Worm (Caenorhabditis elegans) whole organism, L2 larva: ENCODE results near the gene gvd-1.
A peak's percentile ranks its signal among the peaks of the same experiment; 100 is the strongest.

Source experiments
- C34F6.9 ChIP-seq: fragments of 150-350 bp; optimal IDR thresholded peaks from 2 replicates; lab custom pipeline; 2014; ENCODE audit warnings: missing biosample characterization, missing genetic modification characterization
- F13H6.1 ChIP-seq: sonication (generic microtip); optimal IDR thresholded peaks from 2 replicates; lab custom pipeline; 2016; ENCODE audit warnings: missing genetic modification characterization, missing compliant biosample characterization
- R02D3.7 ChIP-seq: fragments of 150-350 bp; optimal IDR thresholded peaks from 2 replicates; lab custom pipeline; 2014; ENCODE audit warnings: missing biosample characterization, missing genetic modification characterization
- ZK546.5 ChIP-seq: sonication (generic microtip); optimal IDR thresholded peaks from 2 replicates; lab custom pipeline; 2017; ENCODE audit warnings: missing biosample characterization, missing genetic modification characterization
- ceh-16 ChIP-seq: fragments of 150-350 bp; optimal IDR thresholded peaks from 2 replicates; lab custom pipeline; 2014; ENCODE audit warnings: missing biosample characterization, missing genetic modification characterization
- ceh-82 ChIP-seq: fragments of 150-350 bp; optimal IDR thresholded peaks from 2 replicates; lab custom pipeline; 2014; ENCODE audit warnings: missing biosample characterization, missing genetic modification characterization
- crh-2 ChIP-seq: sonication (generic microtip); optimal IDR thresholded peaks from 2 replicates; lab custom pipeline; 2017; ENCODE audit warnings: missing biosample characterization, missing genetic modification characterization
- egl-27 ChIP-seq: sonication (generic microtip); optimal IDR thresholded peaks from 3 replicates; lab custom pipeline; 2017; ENCODE audit warnings: missing biosample characterization, missing genetic modification reagents, missing genetic modification characterization
- fos-1 ChIP-seq: fragments of 150-350 bp; optimal IDR thresholded peaks from 2 replicates; lab custom pipeline; 2014; ENCODE audit warnings: missing biosample characterization, missing genetic modification characterization
- gmeb-1 ChIP-seq: fragments of 150-350 bp; optimal IDR thresholded peaks from 2 replicates; lab custom pipeline; 2014; ENCODE audit warnings: missing biosample characterization, missing genetic modification characterization
- lin-11 ChIP-seq: fragments of 150-350 bp; sonication (generic microtip); optimal IDR thresholded peaks from 2 replicates; lab custom pipeline; 2014; ENCODE audit warnings: missing biosample characterization, missing genetic modification characterization, inconsistent platforms, mixed read lengths
- lin-13 ChIP-seq: fragments of 150-350 bp; optimal IDR thresholded peaks from 2 replicates; lab custom pipeline; 2014; ENCODE audit warnings: missing biosample characterization, missing genetic modification reagents, missing genetic modification characterization
- lin-39 ChIP-seq: fragments of 150-350 bp; optimal IDR thresholded peaks from 2 replicates; lab custom pipeline; 2014; ENCODE audit warnings: missing biosample characterization, missing genetic modification reagents, missing genetic modification characterization
- lsy-2 ChIP-seq, 2 experiments: fragments of 150-350 bp in 1 of 2; sonication (generic microtip) in 1 of 2; optimal IDR thresholded peaks; 2 replicates each; lab custom pipeline; 2014 to 2017; ENCODE audit warnings: missing biosample characterization in 2 of 2, missing genetic modification characterization in 2 of 2
- mbf-1 ChIP-seq: sonication (generic microtip); optimal IDR thresholded peaks from 2 replicates; lab custom pipeline; 2017; ENCODE audit warnings: missing biosample characterization, missing genetic modification characterization
- mdl-1 ChIP-seq, 2 experiments: fragments of 150-350 bp in 1 of 2; sonication (generic microtip) in 1 of 2; optimal IDR thresholded peaks; 2 replicates each; lab custom pipeline; 2017; ENCODE audit warnings: missing biosample characterization in 2 of 2, missing genetic modification characterization in 2 of 2
- nhr-12 ChIP-seq: fragments of 150-350 bp; optimal IDR thresholded peaks from 2 replicates; lab custom pipeline; 2014; ENCODE audit warnings: missing biosample characterization, missing genetic modification characterization
- nhr-129 ChIP-seq: fragments of 150-350 bp; optimal IDR thresholded peaks from 2 replicates; lab custom pipeline; 2014; ENCODE audit warnings: missing biosample characterization, missing genetic modification characterization
- nhr-21 ChIP-seq: fragments of 150-350 bp; optimal IDR thresholded peaks from 2 replicates; lab custom pipeline; 2014; ENCODE audit warnings: missing biosample characterization, missing genetic modification characterization
- nhr-23 ChIP-seq: fragments of 150-350 bp; optimal IDR thresholded peaks from 2 replicates; lab custom pipeline; 2014; ENCODE audit warnings: missing biosample characterization, missing genetic modification reagents, missing genetic modification characterization
- nhr-25 ChIP-seq: fragments of 150-350 bp; sonication (generic microtip); optimal IDR thresholded peaks from 3 replicates; lab custom pipeline; 2014; ENCODE audit warnings: missing biosample characterization, missing genetic modification characterization
- sem-4 ChIP-seq: fragments of 150-350 bp; optimal IDR thresholded peaks from 2 replicates; lab custom pipeline; 2014; ENCODE audit warnings: missing biosample characterization, missing genetic modification reagents, missing genetic modification characterization
- skn-1 ChIP-seq: sonication (generic microtip); optimal IDR thresholded peaks from 2 replicates; lab custom pipeline; 2017; ENCODE audit warnings: missing biosample characterization, missing genetic modification characterization
- sma-3 ChIP-seq: sonication (generic microtip); optimal IDR thresholded peaks from 2 replicates; lab custom pipeline; 2016; ENCODE audit warnings: missing genetic modification reagents, missing genetic modification characterization, missing compliant biosample characterization
- sma-9 ChIP-seq, 2 experiments: fragments of 150-350 bp in 1 of 2; sonication (generic microtip) in 1 of 2; optimal IDR thresholded peaks; 2 replicates each; lab custom pipeline; 2014 to 2016; ENCODE audit warnings: missing genetic modification characterization in 2 of 2, mild to moderate bottlenecking in 1 of 2, missing biosample characterization in 1 of 2, missing compliant biosample characterization in 1 of 2, missing genetic modification reagents in 1 of 2, moderate library complexity in 1 of 2
- unc-39 ChIP-seq: fragments of 150-350 bp; optimal IDR thresholded peaks from 2 replicates; lab custom pipeline; 2014; ENCODE audit warnings: missing biosample characterization, missing genetic modification characterization
- unc-55 ChIP-seq: fragments of 150-350 bp; sonication (generic microtip); optimal IDR thresholded peaks from 3 replicates; lab custom pipeline; 2014; ENCODE audit warnings: missing biosample characterization, missing genetic modification reagents, missing genetic modification characterization
- zag-1 ChIP-seq: fragments of 150-350 bp; optimal IDR thresholded peaks from 2 replicates; lab custom pipeline; 2014; ENCODE audit warnings: missing biosample characterization, missing genetic modification characterization
- ztf-11 ChIP-seq: sonication (generic microtip); optimal IDR thresholded peaks from 2 replicates; lab custom pipeline; 2017; ENCODE audit warnings: missing biosample characterization, missing genetic modification characterization

gvd-1 gene

DNA sequence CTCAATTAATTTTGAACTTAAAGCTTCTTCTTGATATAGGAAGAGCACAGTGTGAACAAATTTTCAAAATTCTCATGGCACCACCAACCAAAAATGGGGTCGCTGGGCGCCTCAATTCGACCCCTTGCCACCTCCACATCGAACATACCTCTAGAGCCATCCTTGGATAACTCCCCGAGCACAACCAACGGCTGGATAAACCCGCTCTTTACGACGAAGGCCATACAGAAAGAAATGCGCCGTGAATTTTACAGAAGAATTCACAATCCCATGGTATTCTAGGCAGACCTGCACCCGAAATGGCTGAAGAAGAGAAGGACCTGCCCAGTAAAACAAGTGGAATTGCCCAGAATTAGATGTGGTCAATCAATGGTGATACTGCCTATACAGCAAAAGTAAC is 44.9 kb upstream of the gvd-1 start:
- no peak for TF ChIP-seq ceh-82 (tag; lab: Kevin White, UChicago)
- TF ChIP-seq zag-1 (tag; lab: Kevin White, UChicago) = no peak
- TF ChIP-seq, all 48 proteins: peak for 0

- no peak for TF ChIP-seq lsy-2 (tag; optimal IDR thresholded peaks at IDR 0.05; lab: Kevin White, UChicago)
- TF ChIP-seq nhr-21 (tag; lab: Kevin White, UChicago) = no peak
- TF ChIP-seq gmeb-1 (tag; lab: Kevin White, UChicago) = no peak
- no peak for TF ChIP-seq mbf-1 (tag; lab: Kevin White, UChicago)
- TF ChIP-seq nhr-25 (tag; lab: Kevin White, UChicago) = no peak
- no peak for TF ChIP-seq sma-3 (GFP tag; lab: Kevin White, UChicago)
- no peak for TF ChIP-seq ZK546.5 (tag; lab: Kevin White, UChicago)
- no peak for TF ChIP-seq zag-1 (tag; lab: Kevin White, UChicago)
- no peak for TF ChIP-seq sem-4 (tag; lab: Kevin White, UChicago)
- no peak for TF ChIP-seq F13H6.1 (tag; lab: Kevin White, UChicago)
- TF ChIP-seq egl-27 (tag; lab: Kevin White, UChicago) = no peak
- no peak for TF ChIP-seq ceh-16
- TF ChIP-seq ceh-82 (tag; lab: Kevin White, UChicago) = no peak
- TF ChIP-seq nhr-12 (tag; lab: Kevin White, UChicago) = no peak
Observed at ce11 chrII:495124-495523, 37.4 kb upstream of the gvd-1 start, which contains the start of gene sms-5. Gene sms-5, plus strand, starts transcription at chrII:495424.

DNA sequence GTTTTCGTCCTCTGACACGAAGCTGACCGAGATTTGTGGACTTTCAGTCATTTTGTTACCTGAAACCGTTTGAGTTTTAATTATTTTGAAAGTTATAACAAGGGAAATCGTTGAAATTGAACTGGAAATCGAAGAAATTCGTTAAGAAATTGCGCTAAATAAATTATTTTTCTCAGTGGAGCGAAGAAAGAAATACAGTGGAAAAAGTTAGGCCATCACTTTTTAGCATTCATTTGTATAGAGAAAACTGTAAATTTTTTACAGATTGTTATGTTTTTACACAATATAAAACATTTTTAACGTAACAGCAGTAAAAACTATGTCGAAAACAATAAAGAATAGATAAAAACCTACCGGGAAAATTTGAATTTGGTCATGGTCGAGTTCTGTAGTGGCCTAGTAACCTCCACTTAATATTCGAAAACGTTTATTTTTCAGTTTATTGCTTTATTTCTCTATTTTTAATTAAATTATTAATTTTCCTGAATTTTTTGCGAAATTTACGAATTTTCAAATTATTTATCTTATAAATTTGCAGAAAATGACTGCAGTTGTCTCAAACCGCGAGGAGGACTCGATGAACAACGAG is 26.7 kb upstream of the gvd-1 start, which contains the start of the genes gldi-1 and prp-21:
gldi-1 (minus strand) TSS at position 51 of the 589 bp plus-strand sequence.
prp-21 (plus strand) TSS at position 539 of the 589 bp plus-strand sequence.
- TF ChIP-seq C34F6.9 (tag; lab: Kevin White, UChicago) (peak; percentile 65), egl-27 (tag; lab: Kevin White, UChicago) (no peak), lsy-2 (tag; optimal IDR thresholded peaks at IDR 0.05; lab: Kevin White, UChicago) (peak in 1 of 2 experiments; percentile 54), unc-55 (GFP tag; lab: Kevin White, UChicago) (peak; percentile 60), nhr-23 (tag; lab: Kevin White, UChicago) (no peak), mdl-1 (tag; optimal IDR thresholded peaks at IDR 0.05; lab: Kevin White, UChicago) (no peak), crh-2 (peak; percentile 34), lin-13 (peak; percentile 12), gmeb-1 (tag; lab: Kevin White, UChicago) (peak; percentile 11)

DNA sequence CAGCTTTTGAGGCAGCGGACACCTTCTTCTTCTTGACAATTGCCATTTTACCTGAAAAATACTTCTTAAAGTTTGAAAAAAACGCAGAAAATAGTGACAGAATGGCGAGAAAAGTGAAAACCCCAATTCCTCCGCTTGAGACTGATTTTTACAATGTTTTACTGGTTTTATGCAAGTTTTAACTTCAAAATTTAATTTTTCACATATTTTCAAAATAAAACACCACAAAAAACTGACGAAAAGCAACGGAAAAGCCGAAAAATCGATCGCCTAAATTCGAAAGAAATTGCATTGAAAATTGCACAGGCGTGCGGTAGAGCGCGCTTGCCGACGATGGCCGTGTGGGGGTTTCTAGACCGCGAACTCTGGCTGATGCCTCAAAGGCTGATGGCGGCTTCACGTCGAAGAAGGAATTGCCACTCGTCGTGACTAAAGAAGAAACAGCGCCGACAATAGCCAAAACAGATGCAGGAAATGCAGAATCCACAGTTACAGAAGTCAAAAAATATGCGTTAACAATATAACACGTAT is 18.3 kb upstream of the gvd-1 start, which contains the start of gene nsun-1:
nsun-1 (minus strand) TSS at position 51 of the 531 bp plus-strand sequence.
- peak; percentile 32 for TF ChIP-seq lin-13
- TF ChIP-seq C34F6.9 (tag; lab: Kevin White, UChicago) = peak; percentile 70
- TF ChIP-seq ceh-82 (tag; lab: Kevin White, UChicago) = no peak
- TF ChIP-seq sma-9 (GFP tag; optimal IDR thresholded peaks at IDR 0.05; lab: Kevin White, UChicago) = no peak
- no peak for TF ChIP-seq sma-9 (tag; optimal IDR thresholded peaks at IDR 0.05; lab: Kevin White, UChicago)
- TF ChIP-seq unc-39 = no peak
- TF ChIP-seq ztf-11 (tag; lab: Kevin White, UChicago) = no peak
- peak; percentile 41 for TF ChIP-seq gmeb-1 (tag; lab: Kevin White, UChicago)
- TF ChIP-seq R02D3.7 (tag; lab: Kevin White, UChicago) = no peak
- peak; percentile 27 for TF ChIP-seq sma-3 (GFP tag; lab: Kevin White, UChicago)
- no peak for TF ChIP-seq ceh-16
- peak in 1 of 2 experiments; percentile 55 for TF ChIP-seq lsy-2 (tag; optimal IDR thresholded peaks at IDR 0.05; lab: Kevin White, UChicago)
- TF ChIP-seq lin-11 (tag; lab: Kevin White, UChicago) = peak; percentile 25
- TF ChIP-seq unc-55 (GFP tag; lab: Kevin White, UChicago) = peak; percentile 75
- peak; percentile 46 for TF ChIP-seq nhr-129 (tag; lab: Kevin White, UChicago)
- no peak for TF ChIP-seq skn-1
- no peak for TF ChIP-seq lin-39 (tag; lab: Kevin White, UChicago)
- TF ChIP-seq ZK546.5 (tag; lab: Kevin White, UChicago) = no peak
- peak; percentile 35 for TF ChIP-seq F13H6.1 (tag; lab: Kevin White, UChicago)
- peak; percentile 34 for TF ChIP-seq fos-1
- no peak for TF ChIP-seq nhr-23 (tag; lab: Kevin White, UChicago)

DNA sequence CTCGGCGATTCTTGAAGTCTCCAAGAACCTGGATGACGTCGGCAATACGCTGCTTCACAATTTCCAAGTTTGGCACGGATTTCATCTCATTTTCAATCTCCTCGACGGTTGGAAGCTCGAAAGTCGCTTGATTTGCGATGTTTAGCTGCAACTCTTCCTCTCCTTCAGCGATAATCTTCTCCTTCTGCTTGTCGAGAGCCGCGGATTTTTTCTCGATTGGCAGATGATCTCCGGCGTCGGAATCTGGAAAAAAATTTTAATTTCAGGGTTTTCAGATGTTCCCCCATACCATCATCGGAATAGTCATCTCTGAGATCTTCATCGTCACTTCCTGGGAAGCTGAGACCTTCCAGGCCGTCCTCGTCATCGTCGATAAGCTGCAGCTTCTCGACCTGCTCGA is 17.6 kb upstream of the gvd-1 start:
- TF ChIP-seq egl-27 (tag; lab: Kevin White, UChicago) (no peak), skn-1 (no peak), nhr-12 (tag; lab: Kevin White, UChicago) (no peak)
- TF ChIP-seq, all 48 proteins: peak for 0
